Fruit fly (Drosophila melanogaster) whole organism: ENCODE measurements around the gene Sdic2.
A peak's percentile ranks its signal among the peaks of the same experiment; 100 is the strongest.
"Not testable (repeated sequence)": the region's sequence is repeated elsewhere in the genome, so short reads cannot be mapped to it uniquely, and the experiment has no call there.

Source experiments
- CG8478 ChIP-seq: fragments of >200 bp; optimal IDR thresholded peaks from 2 replicates; lab custom pipeline; 2018; ENCODE audit warnings: inconsistent platforms
- Dll ChIP-seq: fragments of >200 bp; optimal IDR thresholded peaks from 2 replicates; lab custom pipeline; 2017
- EcR ChIP-seq, 2 experiments: fragments of >200 bp; optimal IDR thresholded peaks; 2 replicates each; lab custom pipeline; 2017; ENCODE audit warnings: missing biosample characterization in 2 of 2, missing genetic modification characterization in 2 of 2, missing genetic modification reagents in 2 of 2
- pan ChIP-seq: fragments of >200 bp; optimal IDR thresholded peaks from 2 replicates; lab custom pipeline; 2017
- psq ChIP-seq: fragments of >200 bp; optimal IDR thresholded peaks from 2 replicates; lab custom pipeline; 2017
- usp ChIP-seq: fragments of >200 bp; optimal IDR thresholded peaks from 2 replicates; lab custom pipeline; 2017; ENCODE audit warnings: missing biosample characterization, missing genetic modification characterization, mixed read lengths

Sdic2 gene

dm6 chrX:20162586-20162985 is 23.7 kb downstream of the Sdic2 start:
- no peak for TF ChIP-seq psq (lab: Kevin White, UChicago)
- TF ChIP-seq CG8478 (lab: Kevin White, UChicago) = no peak
- no peak for TF ChIP-seq usp (GFP tag; lab: Kevin White, UChicago)
- TF ChIP-seq pan (lab: Kevin White, UChicago) = no peak
- no peak for TF ChIP-seq Dll
- TF ChIP-seq EcR (GFP tag; optimal IDR thresholded peaks at IDR 0.05; lab: Kevin White, UChicago) = no peak

- TF ChIP-seq usp (GFP tag; lab: Kevin White, UChicago) (no peak), pan (lab: Kevin White, UChicago) (no peak), CG8478 (lab: Kevin White, UChicago) (no peak), EcR (GFP tag; optimal IDR thresholded peaks at IDR 0.05; lab: Kevin White, UChicago) (no peak), psq (lab: Kevin White, UChicago) (no peak), Dll (no peak)
Observed at dm6 chrX:20159679-20160140, 26.6 kb downstream of the Sdic2 start, which contains the start of gene Rab35. Gene Rab35 (minus strand): TSS chrX:20159872.

dm6 chrX:20158943-20159385 is 27.3 kb downstream of the Sdic2 start:
- TF ChIP-seq pan (lab: Kevin White, UChicago) (no peak), Dll (peak; percentile 67), usp (GFP tag; lab: Kevin White, UChicago) (no peak), CG8478 (lab: Kevin White, UChicago) (peak; percentile 90)

- no peak for TF ChIP-seq CG8478 (lab: Kevin White, UChicago)
- TF ChIP-seq Dll = no peak
- TF ChIP-seq EcR (GFP tag; optimal IDR thresholded peaks at IDR 0.05; lab: Kevin White, UChicago) = no peak
- TF ChIP-seq usp (GFP tag; lab: Kevin White, UChicago) = no peak
- no peak for TF ChIP-seq pan (lab: Kevin White, UChicago)
- no peak for TF ChIP-seq psq (lab: Kevin White, UChicago)
Observed at dm6 chrX:20158491-20158890, 27.8 kb downstream of the Sdic2 start.

- TF ChIP-seq EcR (GFP tag; optimal IDR thresholded peaks at IDR 0.05; lab: Kevin White, UChicago) = no peak
- no peak for TF ChIP-seq Dll
- no peak for TF ChIP-seq usp (GFP tag; lab: Kevin White, UChicago)
- TF ChIP-seq pan (lab: Kevin White, UChicago) = no peak
- no peak for TF ChIP-seq CG8478 (lab: Kevin White, UChicago)
- TF ChIP-seq psq (lab: Kevin White, UChicago) = no peak
Observed at dm6 chrX:20155947-20156346, 30.3 kb downstream of the Sdic2 start.

dm6 chrX:20147693-20148174 is 38.6 kb downstream of the Sdic2 start, which contains the start of gene aspr:
Gene aspr (plus strand): TSS chrX:20148124.
- TF ChIP-seq psq (lab: Kevin White, UChicago) (no peak), pan (lab: Kevin White, UChicago) (no peak), CG8478 (lab: Kevin White, UChicago) (no peak), usp (GFP tag; lab: Kevin White, UChicago) (no peak)

- TF ChIP-seq psq (lab: Kevin White, UChicago); CG8478 (lab: Kevin White, UChicago); Dll: not testable (repeated sequence)
Observed at dm6 chrX:20143088-20143487, 43.2 kb downstream of the Sdic2 start, which contains the start of gene Or19a. Gene Or19a (minus strand): TSS chrX:20143188.

- no peak for TF ChIP-seq psq (lab: Kevin White, UChicago)
- TF ChIP-seq EcR (GFP tag; optimal IDR thresholded peaks at IDR 0.05; lab: Kevin White, UChicago) = no peak
- TF ChIP-seq Dll = no peak
- TF ChIP-seq usp (GFP tag; lab: Kevin White, UChicago) = no peak
- no peak for TF ChIP-seq pan (lab: Kevin White, UChicago)
- TF ChIP-seq CG8478 (lab: Kevin White, UChicago) = no peak
Observed at dm6 chrX:20140710-20141109, 45.6 kb downstream of the Sdic2 start, which contains the start of gene CG34332. Gene CG34332 (plus strand): TSS chrX:20141010.

dm6 chrX:20139493-20139892 is 46.8 kb downstream of the Sdic2 start, which contains the start of gene CG42583:
Gene CG42583 (plus strand): TSS chrX:20139793.
- no peak for TF ChIP-seq CG8478 (lab: Kevin White, UChicago)
- TF ChIP-seq usp (GFP tag; lab: Kevin White, UChicago) = no peak

dm6 chrX:20133432-20133831 is 52.9 kb downstream of the Sdic2 start, which contains the start of gene CG15322:
Gene CG15322 (plus strand): TSS chrX:20133579.
- no peak for TF ChIP-seq Dll
- TF ChIP-seq CG8478 (lab: Kevin White, UChicago) = no peak
- TF ChIP-seq usp (GFP tag; lab: Kevin White, UChicago) = no peak
